Fruit fly (Drosophila melanogaster) whole organism, adult: Measurements from ENCODE around the gene CG45489.

Experiments used
- CG11617 ChIP-seq: fragments of 200-800 bp; sonication (Bioruptor generic); optimal IDR thresholded peaks from 2 replicates; lab custom pipeline; 2017; ENCODE audit warnings: mild to moderate bottlenecking, missing biosample characterization, missing genetic modification reagents, missing genetic modification characterization
- CG12768 ChIP-seq: fragments of 200-800 bp; sonication (Bioruptor generic); optimal IDR thresholded peaks from 2 replicates; lab custom pipeline; 2017; ENCODE audit warnings: missing biosample characterization, missing genetic modification characterization, mild to moderate bottlenecking, moderate library complexity, missing genetic modification reagents
- CG5204 ChIP-seq: fragments of 200-800 bp; sonication (Bioruptor generic); optimal IDR thresholded peaks from 2 replicates; lab custom pipeline; 2016; ENCODE audit warnings: missing biosample characterization, missing genetic modification characterization
- Crg-1 ChIP-seq: fragments of 200-800 bp; sonication (Bioruptor generic); optimal IDR thresholded peaks from 2 replicates; lab custom pipeline; 2016; ENCODE audit warnings: missing biosample characterization, missing genetic modification characterization
- Hr96 ChIP-seq: fragments of 200-800 bp; sonication (Bioruptor generic); optimal IDR thresholded peaks from 2 replicates; lab custom pipeline; 2016; ENCODE audit warnings: missing biosample characterization, missing genetic modification characterization
- kay ChIP-seq: fragments of 200-800 bp; sonication (Bioruptor generic); peaks from one replicate; lab custom pipeline; 2016; ENCODE audit warnings: missing biosample characterization, missing genetic modification characterization, borderline replicate concordance
- tj ChIP-seq: fragments of 200-800 bp; sonication (Bioruptor generic); optimal IDR thresholded peaks from 3 replicates; lab custom pipeline; 2017; ENCODE audit warnings: missing biosample characterization, mild to moderate bottlenecking, missing genetic modification characterization, moderate library complexity
- toe ChIP-seq: fragments of 200-800 bp; sonication (Bioruptor generic); optimal IDR thresholded peaks from 2 replicates; lab custom pipeline; 2016; ENCODE audit warnings: missing biosample characterization, missing genetic modification characterization

DNA sequence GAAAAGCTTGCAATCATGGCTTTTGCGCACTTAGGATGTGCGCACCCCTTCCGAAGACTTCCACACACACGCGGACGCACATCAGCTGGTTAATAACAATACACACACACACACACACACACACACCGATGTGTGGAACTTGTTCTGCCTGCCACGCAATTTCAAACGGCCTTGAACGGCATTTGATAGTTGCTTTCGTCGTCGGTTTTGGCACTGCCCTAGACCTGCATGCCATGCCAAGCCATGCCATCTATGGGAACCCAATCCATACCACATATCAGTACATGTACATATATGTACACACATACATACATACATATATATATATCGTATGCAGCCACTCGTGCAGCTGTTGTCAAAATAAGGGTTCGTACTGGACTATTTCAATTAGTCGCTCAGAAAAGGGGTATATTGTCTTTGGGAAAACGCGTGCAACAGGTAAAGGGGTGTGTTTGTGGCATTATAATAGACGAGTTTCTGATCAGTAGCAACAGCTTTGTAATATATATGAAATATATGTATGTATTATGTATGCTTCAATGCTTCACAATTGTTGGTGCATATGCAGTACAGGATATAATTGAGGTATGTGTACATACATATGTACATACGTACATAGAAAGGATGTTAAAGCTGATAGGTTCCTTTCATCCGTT, 38.8 kb downstream of the CG45489 start, which contains the start of gene amn:
- TF ChIP-seq CG11617 (GFP tag; lab: Kevin White, UChicago): no peak
- TF ChIP-seq Crg-1 (GFP tag; lab: Kevin White, UChicago): no peak
- no peak for TF ChIP-seq tj (GFP tag; lab: Kevin White, UChicago)
- TF ChIP-seq kay (GFP tag; lab: Kevin White, UChicago): no peak
- no peak for TF ChIP-seq toe (GFP tag; lab: Kevin White, UChicago)
- TF ChIP-seq CG12768 (GFP tag; lab: Kevin White, UChicago): no peak
- TF ChIP-seq CG5204 (GFP tag; lab: Kevin White, UChicago): no peak
- no peak for TF ChIP-seq Hr96 (GFP tag; lab: Kevin White, UChicago)
